Worm (Caenorhabditis elegans) whole organism, L4 larva: Measurements from ENCODE around the gene rbm-28.

Experiments used
- D1046.2 ChIP-seq: fragments of 200-800 bp; sonication (Bioruptor generic); IDR thresholded peaks from 2 replicates; pipeline ENCODE4 v1.3.6; 2022; ENCODE audit warnings: missing genetic modification characterization, missing compliant biosample characterization
- F10B5.3 ChIP-seq: sonication (generic microtip); optimal IDR thresholded peaks from 2 replicates; lab custom pipeline; 2016; ENCODE audit warnings: mild to moderate bottlenecking, missing genetic modification characterization, missing compliant biosample characterization
- F26F4.8 ChIP-seq: fragments of 200-800 bp; sonication (Bioruptor generic); conservative IDR thresholded peaks from 2 replicates; pipeline ENCODE4 v1.3.6; 2022; ENCODE audit warnings: missing genetic modification characterization, missing compliant biosample characterization
- F37D6.2 ChIP-seq: sonication (generic microtip); optimal IDR thresholded peaks from 2 replicates; lab custom pipeline; 2016; ENCODE audit warnings: mild to moderate bottlenecking, missing genetic modification characterization, missing compliant biosample characterization
- F44E2.7 ChIP-seq: fragments of 200-800 bp; sonication (Bioruptor generic); IDR thresholded peaks from 2 replicates; pipeline ENCODE4 v2.1.2; 2022; ENCODE audit warnings: missing genetic modification characterization, missing compliant biosample characterization
- R02D3.7 ChIP-seq: fragments of 150-350 bp; sonication (generic microtip); optimal IDR thresholded peaks from 3 replicates; lab custom pipeline; 2014; ENCODE audit warnings: missing biosample characterization, missing genetic modification characterization
- T20F7.1 ChIP-seq: fragments of 200-800 bp; sonication (Bioruptor generic); optimal IDR thresholded peaks from 2 replicates; lab custom pipeline; 2018; ENCODE audit warnings: mild to moderate bottlenecking, missing genetic modification characterization, missing compliant biosample characterization
- Y5F2A.4 ChIP-seq: fragments of 200-800 bp; sonication (Bioruptor generic); optimal IDR thresholded peaks from 2 replicates; lab custom pipeline; 2018; ENCODE audit warnings: mild to moderate bottlenecking, missing genetic modification characterization, missing compliant biosample characterization
- Y75B8A.6 ChIP-seq: fragments of 200-800 bp; sonication (Bioruptor generic); IDR thresholded peaks from 2 replicates; pipeline ENCODE4 v1.3.6; 2022; ENCODE audit warnings: missing genetic modification reagents, missing genetic modification characterization, missing compliant biosample characterization
- ZK546.5 ChIP-seq, 2 experiments: sonication (generic microtip); optimal IDR thresholded peaks; 2 replicates each; lab custom pipeline; 2017; ENCODE audit warnings: missing biosample characterization in 2 of 2, missing genetic modification characterization in 2 of 2
- aha-1 ChIP-seq: fragments of 150-350 bp; peaks from one replicate; lab custom pipeline; 2014; ENCODE audit warnings: missing biosample characterization, missing genetic modification characterization
- ama-1 ChIP-seq: fragments of 150-350 bp; optimal IDR thresholded peaks from 2 replicates; lab custom pipeline; 2014; ENCODE audit warnings: inconsistent platforms, mixed read lengths
- attf-4 ChIP-seq: sonication (generic microtip); optimal IDR thresholded peaks from 3 replicates; lab custom pipeline; 2017; ENCODE audit warnings: missing biosample characterization, missing genetic modification characterization
- ceh-32 ChIP-seq: sonication (generic microtip); optimal IDR thresholded peaks from 2 replicates; lab custom pipeline; 2016; ENCODE audit warnings: mild to moderate bottlenecking, missing genetic modification characterization, missing compliant biosample characterization; ENCODE audit not compliant: poor library complexity
- ceh-82 ChIP-seq: sonication (generic microtip); optimal IDR thresholded peaks from 2 replicates; lab custom pipeline; 2017; ENCODE audit warnings: missing biosample characterization, missing genetic modification characterization
- ctbp-1 ChIP-seq: fragments of 200-800 bp; sonication (Bioruptor generic); IDR thresholded peaks from 2 replicates; pipeline ENCODE4 v1.3.6; 2022; ENCODE audit warnings: missing genetic modification reagents, missing genetic modification characterization, missing compliant biosample characterization
- dmd-8 ChIP-seq: fragments of 200-800 bp; sonication (Bioruptor generic); IDR thresholded peaks from 2 replicates; pipeline ENCODE4 v1.3.6; 2022; ENCODE audit warnings: missing genetic modification characterization, missing compliant biosample characterization
- dpl-1 ChIP-seq: fragments of 150-350 bp; optimal IDR thresholded peaks from 2 replicates; lab custom pipeline; 2014; ENCODE audit warnings: missing biosample characterization, missing genetic modification reagents, missing genetic modification characterization
- egl-27 ChIP-seq: sonication (generic microtip); optimal IDR thresholded peaks from 3 replicates; lab custom pipeline; 2017; ENCODE audit warnings: missing biosample characterization, missing genetic modification reagents, missing genetic modification characterization
- fkh-10 ChIP-seq: fragments of 150-350 bp; optimal IDR thresholded peaks from 2 replicates; lab custom pipeline; 2014; ENCODE audit warnings: missing biosample characterization, missing genetic modification reagents, missing genetic modification characterization
- gei-8 ChIP-seq: fragments of 200-800 bp; sonication (Bioruptor generic); optimal IDR thresholded peaks from 2 replicates; lab custom pipeline; 2018; ENCODE audit warnings: mild to moderate bottlenecking, missing genetic modification characterization, missing compliant biosample characterization
- lin-15B ChIP-seq: fragments of 150-350 bp; sonication (generic microtip); optimal IDR thresholded peaks from 3 replicates; lab custom pipeline; 2014; ENCODE audit warnings: missing biosample characterization, missing genetic modification characterization
- lin-29 ChIP-seq: fragments of 200-800 bp; sonication (Bioruptor generic); IDR thresholded peaks from 2 replicates; pipeline ENCODE4 v1.3.6; 2022; ENCODE audit warnings: missing genetic modification reagents, missing genetic modification characterization, missing compliant biosample characterization
- lin-38 ChIP-seq: fragments of 200-800 bp; sonication (Bioruptor generic); IDR thresholded peaks from 2 replicates; pipeline ENCODE4 v1.3.6; 2022; ENCODE audit warnings: missing genetic modification reagents, missing genetic modification characterization, missing compliant biosample characterization
- lin-39 ChIP-seq: fragments of 150-350 bp; optimal IDR thresholded peaks from 2 replicates; lab custom pipeline; 2014; ENCODE audit warnings: missing biosample characterization, missing genetic modification reagents, missing genetic modification characterization
- lsy-2 ChIP-seq, 2 experiments: fragments of 150-350 bp in 1 of 2; sonication (generic microtip) in 1 of 2; optimal IDR thresholded peaks; 2 replicates each; lab custom pipeline; 2014 to 2017; ENCODE audit warnings: missing biosample characterization in 2 of 2, missing genetic modification characterization in 2 of 2
- madf-9 ChIP-seq: fragments of 200-800 bp; sonication (Bioruptor generic); conservative IDR thresholded peaks from 2 replicates; pipeline ENCODE4 v1.3.6; 2022; ENCODE audit warnings: missing genetic modification reagents, missing genetic modification characterization, missing compliant biosample characterization
- mdl-1 ChIP-seq, 2 experiments: fragments of 150-350 bp in 1 of 2; sonication (generic microtip) in 1 of 2; optimal IDR thresholded peaks; 2 replicates each; lab custom pipeline; 2014 to 2017; ENCODE audit warnings: missing biosample characterization in 2 of 2, missing genetic modification characterization in 2 of 2
- mdt-29 ChIP-seq: fragments of 200-800 bp; sonication (Bioruptor generic); IDR thresholded peaks from 2 replicates; pipeline ENCODE4 v1.3.6; 2022; ENCODE audit warnings: missing genetic modification reagents, missing genetic modification characterization, missing compliant biosample characterization
- mep-1 ChIP-seq: fragments of 150-350 bp; sonication (generic microtip); optimal IDR thresholded peaks from 3 replicates; lab custom pipeline; 2014; ENCODE audit warnings: missing biosample characterization, missing genetic modification characterization
- mes-2 ChIP-seq: sonication (generic microtip); optimal IDR thresholded peaks from 2 replicates; lab custom pipeline; 2016; ENCODE audit warnings: missing genotype, mild to moderate bottlenecking, missing genetic modification characterization, missing compliant biosample characterization; ENCODE audit not compliant: poor library complexity, severe bottlenecking
- nhr-11 ChIP-seq: fragments of 150-350 bp; optimal IDR thresholded peaks from 2 replicates; lab custom pipeline; 2014; ENCODE audit warnings: missing biosample characterization, missing genetic modification characterization
- nhr-237 ChIP-seq: sonication (generic microtip); optimal IDR thresholded peaks from 2 replicates; lab custom pipeline; 2017; ENCODE audit warnings: missing biosample characterization, missing genetic modification characterization
- nhr-41 ChIP-seq: fragments of 200-800 bp; sonication (Bioruptor generic); IDR thresholded peaks from 2 replicates; pipeline ENCODE4 v1.3.6; 2022; ENCODE audit warnings: missing genetic modification reagents, missing genetic modification characterization, missing compliant biosample characterization
- nhr-42 ChIP-seq: fragments of 200-800 bp; sonication (Bioruptor generic); IDR thresholded peaks from 2 replicates; pipeline ENCODE4 v1.3.6; 2022; ENCODE audit warnings: missing genetic modification characterization, missing compliant biosample characterization
- nhr-48 ChIP-seq: sonication (generic microtip); optimal IDR thresholded peaks from 2 replicates; lab custom pipeline; 2016; ENCODE audit warnings: mild to moderate bottlenecking, missing genetic modification characterization, missing compliant biosample characterization
- nhr-6 ChIP-seq: fragments of 150-350 bp; optimal IDR thresholded peaks from 2 replicates; lab custom pipeline; 2014; ENCODE audit warnings: missing biosample characterization, missing genetic modification characterization
- saeg-2 ChIP-seq: fragments of 200-800 bp; sonication (Bioruptor generic); IDR thresholded peaks from 2 replicates; pipeline ENCODE4 v1.3.6; 2022; ENCODE audit warnings: missing genetic modification reagents, missing genetic modification characterization, missing compliant biosample characterization
- set-16 ChIP-seq: fragments of 200-800 bp; sonication (Bioruptor generic); IDR thresholded peaks from 2 replicates; pipeline ENCODE4 v1.3.6; 2022; ENCODE audit warnings: missing genetic modification reagents, missing genetic modification characterization, missing compliant biosample characterization
- snpc-1.2 ChIP-seq: fragments of 200-800 bp; sonication (Bioruptor generic); IDR thresholded peaks from 2 replicates; pipeline ENCODE4 v1.3.6; 2022; ENCODE audit warnings: missing genetic modification reagents, missing genetic modification characterization, missing compliant biosample characterization
- spr-3 ChIP-seq: fragments of 200-800 bp; sonication (Bioruptor generic); optimal IDR thresholded peaks from 2 replicates; lab custom pipeline; 2018; ENCODE audit warnings: mild to moderate bottlenecking, missing genetic modification characterization, missing compliant biosample characterization
- tag-97 ChIP-seq: fragments of 200-800 bp; sonication (Bioruptor generic); IDR thresholded peaks from 2 replicates; pipeline ENCODE4 v1.3.6; 2022; ENCODE audit warnings: missing genetic modification characterization, missing compliant biosample characterization
- tra-1 ChIP-seq: fragments of 200-800 bp; sonication (Bioruptor generic); IDR thresholded peaks from 2 replicates; pipeline ENCODE4 v1.3.6; 2022; ENCODE audit warnings: missing genetic modification reagents, missing genetic modification characterization, missing compliant biosample characterization
- unc-130 ChIP-seq: sonication (generic microtip); optimal IDR thresholded peaks from 2 replicates; lab custom pipeline; 2016; ENCODE audit warnings: missing genetic modification reagents, missing genetic modification characterization, missing compliant biosample characterization
- unc-62 ChIP-seq, 3 experiments: fragments of 150-350 bp in 1 of 3; sonication (generic microtip); optimal IDR thresholded peaks in 2 of 3; peaks in 1 of 3; 1 replicate in 1 of 3; 2 replicates in 2 of 3; lab custom pipeline; 2014 to 2017; ENCODE audit warnings: missing biosample characterization in 3 of 3, missing genetic modification characterization in 3 of 3, missing genetic modification reagents in 3 of 3, missing genotype in 1 of 3
- zag-1 ChIP-seq: fragments of 150-350 bp; optimal IDR thresholded peaks from 2 replicates; lab custom pipeline; 2014; ENCODE audit warnings: missing biosample characterization, missing genetic modification characterization
- zfp-2 ChIP-seq: sonication (generic microtip); optimal IDR thresholded peaks from 2 replicates; lab custom pipeline; 2016; ENCODE audit warnings: mild to moderate bottlenecking, missing genetic modification characterization, missing compliant biosample characterization
- zip-2 ChIP-seq: fragments of 150-350 bp; optimal IDR thresholded peaks from 2 replicates; lab custom pipeline; 2014; ENCODE audit warnings: missing biosample characterization, missing genetic modification characterization
- ztf-11 ChIP-seq: fragments of 150-350 bp; optimal IDR thresholded peaks from 2 replicates; lab custom pipeline; 2014; ENCODE audit warnings: missing biosample characterization, missing genetic modification characterization
- ztf-7 ChIP-seq: fragments of 150-350 bp; optimal IDR thresholded peaks from 2 replicates; lab custom pipeline; 2014; ENCODE audit warnings: missing biosample characterization, missing genetic modification characterization

rbm-28 gene

ce11 chrII:14808686-14809085 lies 48.4 kb upstream of the rbm-28 start, which contains the start of gene W01D2.6:
W01D2.6 (plus strand) TSS chrII:14808986.
- no peak for TF ChIP-seq unc-62 (GFP tag; optimal IDR thresholded peaks at IDR 0.05 in 1 of 2; lab: Kevin White, UChicago)
- no peak for TF ChIP-seq unc-62 (tag; optimal IDR thresholded peaks at IDR 0.05; lab: Kevin White, UChicago)

ce11 chrII:14810609-14811008 lies 46.5 kb upstream of the rbm-28 start:
- no peak for TF ChIP-seq mdl-1 (tag; optimal IDR thresholded peaks at IDR 0.05; lab: Kevin White, UChicago)
- TF ChIP-seq lsy-2 (tag; optimal IDR thresholded peaks at IDR 0.05; lab: Kevin White, UChicago) = peak in 1 of 2 experiments; percentile 38
- no peak for TF ChIP-seq ctbp-1 (GFP tag; lab: Robert Waterston, UW)
- no peak for TF ChIP-seq Y5F2A.4
- TF ChIP-seq lin-39 (tag; lab: Kevin White, UChicago) = no peak
- no peak for TF ChIP-seq ceh-82 (tag; lab: Kevin White, UChicago)
- no peak for TF ChIP-seq unc-130 (GFP tag; lab: Kevin White, UChicago)
- no peak for TF ChIP-seq madf-9 (GFP tag; lab: Robert Waterston, UW)
- TF ChIP-seq T20F7.1 (GFP tag; lab: Kevin White, UChicago) = no peak
- TF ChIP-seq snpc-1.2 = no peak
- TF ChIP-seq nhr-41 (GFP tag; lab: Robert Waterston, UW) = no peak
- no peak for TF ChIP-seq egl-27 (tag; lab: Kevin White, UChicago)
- no peak for TF ChIP-seq dpl-1 (GFP tag; lab: Kevin White, UChicago)
- no peak for TF ChIP-seq F44E2.7 (GFP tag; lab: Robert Waterston, UW)
- TF ChIP-seq mdt-29 = no peak
- no peak for TF ChIP-seq F37D6.2 (tag; lab: Kevin White, UChicago)
- no peak for TF ChIP-seq dmd-8 (GFP tag; lab: Robert Waterston, UW)
- no peak for TF ChIP-seq unc-62 (GFP tag; optimal IDR thresholded peaks at IDR 0.05 in 1 of 2; lab: Kevin White, UChicago)
- no peak for TF ChIP-seq unc-62 (tag; optimal IDR thresholded peaks at IDR 0.05; lab: Kevin White, UChicago)
- peak; percentile 36 for TF ChIP-seq mep-1 (tag; lab: Kevin White, UChicago)
- TF ChIP-seq nhr-6 (tag; lab: Kevin White, UChicago) = no peak
- no peak for TF ChIP-seq lin-38 (GFP tag; lab: Robert Waterston, UW)
- no peak for TF ChIP-seq nhr-42 (GFP tag; lab: Robert Waterston, UW)
- no peak for TF ChIP-seq ztf-11 (tag; lab: Kevin White, UChicago)
- no peak for TF ChIP-seq tra-1 (GFP tag; lab: Robert Waterston, UW)
- TF ChIP-seq zfp-2 (tag; lab: Kevin White, UChicago) = no peak
- no peak for TF ChIP-seq ceh-32 (tag; lab: Kevin White, UChicago)
- TF ChIP-seq D1046.2 (GFP tag; lab: Robert Waterston, UW) = no peak
- no peak for TF ChIP-seq lin-29
- no peak for TF ChIP-seq F26F4.8 (GFP tag; lab: Robert Waterston, UW)
- no peak for TF ChIP-seq ZK546.5 (tag; optimal IDR thresholded peaks at IDR 0.05; lab: Kevin White, UChicago)
- TF ChIP-seq set-16 (GFP tag; lab: Robert Waterston, UW) = no peak
- no peak for TF ChIP-seq zag-1
- no peak for TF ChIP-seq zip-2
- TF ChIP-seq saeg-2 (GFP tag; lab: Robert Waterston, UW) = no peak
- TF ChIP-seq nhr-11 (tag; lab: Kevin White, UChicago) = peak; percentile 3
- no peak for TF ChIP-seq ztf-7 (tag; lab: Kevin White, UChicago)
- TF ChIP-seq fkh-10 (GFP tag; lab: Kevin White, UChicago) = peak; percentile 29
- no peak for TF ChIP-seq spr-3 (GFP tag; lab: Kevin White, UChicago)
- TF ChIP-seq F10B5.3 = no peak
- TF ChIP-seq Y75B8A.6 (GFP tag; lab: Robert Waterston, UW) = no peak
- TF ChIP-seq tag-97 (GFP tag; lab: Robert Waterston, UW) = no peak
- TF ChIP-seq lin-15B (tag; lab: Kevin White, UChicago) = no peak
- no peak for TF ChIP-seq nhr-48 (tag; lab: Kevin White, UChicago)
- TF ChIP-seq gei-8 (GFP tag; lab: Kevin White, UChicago) = no peak
- TF ChIP-seq attf-4 (tag; lab: Kevin White, UChicago) = no peak
- no peak for TF ChIP-seq R02D3.7 (tag; lab: Kevin White, UChicago)
- TF ChIP-seq ama-1 (lab: Kevin White, UChicago) = no peak
- TF ChIP-seq aha-1 (tag; lab: Kevin White, UChicago) = peak; percentile 27
- no peak for TF ChIP-seq nhr-237 (tag; lab: Kevin White, UChicago)
- TF ChIP-seq mes-2 (tag; lab: Kevin White, UChicago) = peak; percentile 13
